Fruit fly (Drosophila melanogaster) whole organism, adult: ENCODE data around the gene CG34425.

Source experiments
- CG11617 ChIP-seq: fragments of 200-800 bp; sonication (Bioruptor generic); optimal IDR thresholded peaks from 2 replicates; lab custom pipeline; 2017; ENCODE audit warnings: mild to moderate bottlenecking, missing biosample characterization, missing genetic modification reagents, missing genetic modification characterization
- CG12768 ChIP-seq: fragments of 200-800 bp; sonication (Bioruptor generic); optimal IDR thresholded peaks from 2 replicates; lab custom pipeline; 2017; ENCODE audit warnings: missing biosample characterization, missing genetic modification characterization, mild to moderate bottlenecking, moderate library complexity, missing genetic modification reagents
- CG14711 ChIP-seq: fragments of 200-800 bp; sonication (Bioruptor generic); optimal IDR thresholded peaks from 2 replicates; lab custom pipeline; 2018; ENCODE audit warnings: missing biosample characterization, mild to moderate bottlenecking, missing genetic modification characterization, moderate library complexity
- CG1620 ChIP-seq: fragments of 200-800 bp; sonication (Bioruptor generic); optimal IDR thresholded peaks from 2 replicates; lab custom pipeline; 2016; ENCODE audit warnings: missing biosample characterization, missing genetic modification characterization
- CG33017 ChIP-seq: fragments of 200-800 bp; sonication (Bioruptor generic); optimal IDR thresholded peaks from 2 replicates; lab custom pipeline; 2018; ENCODE audit warnings: missing biosample characterization, mild to moderate bottlenecking, missing genetic modification characterization, moderate library complexity
- CG5204 ChIP-seq: fragments of 200-800 bp; sonication (Bioruptor generic); optimal IDR thresholded peaks from 2 replicates; lab custom pipeline; 2016; ENCODE audit warnings: missing biosample characterization, missing genetic modification characterization
- CG7045 ChIP-seq: fragments of 200-800 bp; sonication (Bioruptor generic); optimal IDR thresholded peaks from 2 replicates; lab custom pipeline; 2017; ENCODE audit warnings: missing biosample characterization, mild to moderate bottlenecking, missing genetic modification characterization
- CG7101 ChIP-seq: fragments of 200-800 bp; sonication (Bioruptor generic); optimal IDR thresholded peaks from 2 replicates; lab custom pipeline; 2018; ENCODE audit warnings: missing biosample characterization, mild to moderate bottlenecking, missing genetic modification characterization, moderate library complexity
- Clk ChIP-seq: fragments of 200-800 bp; sonication (Bioruptor generic); optimal IDR thresholded peaks from 2 replicates; lab custom pipeline; 2017; ENCODE audit warnings: missing biosample characterization, missing genetic modification characterization
- Crg-1 ChIP-seq: fragments of 200-800 bp; sonication (Bioruptor generic); optimal IDR thresholded peaks from 2 replicates; lab custom pipeline; 2016; ENCODE audit warnings: missing biosample characterization, missing genetic modification characterization
- Hr96 ChIP-seq: fragments of 200-800 bp; sonication (Bioruptor generic); optimal IDR thresholded peaks from 2 replicates; lab custom pipeline; 2016; ENCODE audit warnings: missing biosample characterization, missing genetic modification characterization
- Mnt ChIP-seq: fragments of 200-800 bp; sonication (Bioruptor generic); optimal IDR thresholded peaks from 2 replicates; lab custom pipeline; 2016; ENCODE audit warnings: missing biosample characterization, mild to moderate bottlenecking, missing genetic modification characterization
- bab1 ChIP-seq: fragments of 200-800 bp; sonication (Bioruptor generic); optimal IDR thresholded peaks from 3 replicates; lab custom pipeline; 2019; ENCODE audit warnings: missing biosample characterization, mild to moderate bottlenecking, missing genetic modification characterization, moderate library complexity
- cic ChIP-seq: fragments of 200-800 bp; sonication (Bioruptor generic); optimal IDR thresholded peaks from 2 replicates; lab custom pipeline; 2017; ENCODE audit warnings: missing biosample characterization, mild to moderate bottlenecking, missing genetic modification characterization, moderate library complexity
- cnc ChIP-seq, 2 experiments: fragments of >200 bp; optimal IDR thresholded peaks; 2 replicates each; lab custom pipeline; 2017
- kay ChIP-seq: fragments of 200-800 bp; sonication (Bioruptor generic); peaks from one replicate; lab custom pipeline; 2016; ENCODE audit warnings: missing biosample characterization, missing genetic modification characterization, borderline replicate concordance
- ovo ChIP-seq: fragments of 200-800 bp; sonication (Bioruptor generic); optimal IDR thresholded peaks from 2 replicates; lab custom pipeline; 2016; ENCODE audit warnings: missing biosample characterization, missing genetic modification characterization
- pad ChIP-seq: fragments of 200-800 bp; sonication (Bioruptor generic); optimal IDR thresholded peaks from 3 replicates; lab custom pipeline; 2017; ENCODE audit warnings: missing biosample characterization, missing genetic modification characterization, mild to moderate bottlenecking, moderate library complexity, missing genetic modification reagents
- tj ChIP-seq: fragments of 200-800 bp; sonication (Bioruptor generic); optimal IDR thresholded peaks from 3 replicates; lab custom pipeline; 2017; ENCODE audit warnings: missing biosample characterization, mild to moderate bottlenecking, missing genetic modification characterization, moderate library complexity
- toe ChIP-seq: fragments of 200-800 bp; sonication (Bioruptor generic); optimal IDR thresholded peaks from 2 replicates; lab custom pipeline; 2016; ENCODE audit warnings: missing biosample characterization, missing genetic modification characterization

The CG34425 gene

dm6 chr3R:4462783-4463182 is 43.4 kb downstream of the CG34425 start, which contains the start of gene CG31522:
Gene CG31522, minus strand, starts transcription at chr3R:4462883.
- TF ChIP-seq toe (GFP tag; lab: Kevin White, UChicago) (no peak), Mnt (GFP tag; lab: Kevin White, UChicago) (no peak), tj (GFP tag; lab: Kevin White, UChicago) (no peak), cic (GFP tag; lab: Kevin White, UChicago) (no peak), CG5204 (GFP tag; lab: Kevin White, UChicago) (no peak), cnc (optimal IDR thresholded peaks at IDR 0.05; lab: Kevin White, UChicago) (no peak), CG12768 (no peak), CG7101 (tag; lab: Kevin White, UChicago) (no peak), CG11617 (GFP tag; lab: Kevin White, UChicago) (no peak), CG1620 (GFP tag; lab: Kevin White, UChicago) (no peak), Crg-1 (GFP tag; lab: Kevin White, UChicago) (no peak), CG14711 (no peak), kay (no peak), Hr96 (GFP tag; lab: Kevin White, UChicago) (no peak), pad (GFP tag; lab: Kevin White, UChicago) (no peak), CG7045 (no peak), bab1 (GFP tag; lab: Kevin White, UChicago) (no peak), Clk (GFP tag; lab: Kevin White, UChicago) (no peak)

dm6 chr3R:4458272-4458671 is 47.9 kb downstream of the CG34425 start:
- TF ChIP-seq Crg-1 (GFP tag; lab: Kevin White, UChicago) (no peak), pad (GFP tag; lab: Kevin White, UChicago) (no peak), CG11617 (GFP tag; lab: Kevin White, UChicago) (no peak), CG7101 (tag; lab: Kevin White, UChicago) (no peak), ovo (GFP tag; lab: Kevin White, UChicago) (no peak), Hr96 (GFP tag; lab: Kevin White, UChicago) (no peak), bab1 (GFP tag; lab: Kevin White, UChicago) (no peak)

DNA sequence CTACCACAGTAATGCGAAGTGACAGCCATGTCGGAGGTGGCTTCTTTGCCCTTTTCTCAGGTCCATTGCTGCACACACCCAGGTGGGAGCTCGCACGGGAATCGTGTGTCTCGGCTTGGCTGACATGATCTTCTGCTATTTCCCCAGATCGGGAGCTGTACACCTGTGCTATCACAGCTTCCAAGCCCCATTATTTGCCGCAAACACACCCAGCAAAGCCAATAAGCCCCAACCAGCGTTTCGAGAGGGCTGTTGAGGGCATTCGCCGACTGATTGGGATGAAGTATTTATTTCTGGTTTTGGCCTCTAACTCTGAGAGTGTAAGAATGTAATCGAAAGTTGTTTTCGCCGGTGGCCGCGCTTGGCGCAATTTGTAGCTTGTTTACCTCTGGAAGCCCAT is 48.5 kb downstream of the CG34425 start:
- TF ChIP-seq Mnt (GFP tag; lab: Kevin White, UChicago) (no peak), ovo (GFP tag; lab: Kevin White, UChicago) (no peak), CG1620 (GFP tag; lab: Kevin White, UChicago) (no peak), CG33017 (no peak), Clk (GFP tag; lab: Kevin White, UChicago) (no peak), CG7101 (tag; lab: Kevin White, UChicago) (no peak), toe (GFP tag; lab: Kevin White, UChicago) (no peak), CG12768 (no peak), Crg-1 (GFP tag; lab: Kevin White, UChicago) (no peak), Hr96 (GFP tag; lab: Kevin White, UChicago) (no peak), tj (GFP tag; lab: Kevin White, UChicago) (no peak), kay (no peak), CG7045 (no peak), cnc (optimal IDR thresholded peaks at IDR 0.05; lab: Kevin White, UChicago) (no peak)
